Worm (Caenorhabditis elegans): ENCODE data around the gene C01G6.4.

C01G6.4 gene

ce11 chrII:9236972-9237371 is 35.9 kb downstream of the C01G6.4 start:
- TF ChIP-seq M03D4.4 (tag; optimal IDR thresholded peaks at IDR 0.05): no peak
- no peak for TF ChIP-seq mab-5 (tag; optimal IDR thresholded peaks at IDR 0.05)
- no peak for TF ChIP-seq flh-1 (GFP tag; optimal IDR thresholded peaks at IDR 0.05)
- no peak for TF ChIP-seq ztf-11 (tag; optimal IDR thresholded peaks at IDR 0.05)
- no peak for TF ChIP-seq lsy-2 (tag; optimal IDR thresholded peaks at IDR 0.05)
- TF ChIP-seq drap-1 (GFP tag; optimal IDR thresholded peaks at IDR 0.05): no peak
- no peak for TF ChIP-seq elt-1 (tag; optimal IDR thresholded peaks at IDR 0.05; ENCODE audit: borderline replicate concordance, insufficient read depth)
- no peak for TF ChIP-seq ham-2 (GFP tag; optimal IDR thresholded peaks at IDR 0.05)
- TF ChIP-seq blmp-1 (tag; optimal IDR thresholded peaks at IDR 0.05): no peak
- no peak for TF ChIP-seq mls-2 (tag; optimal IDR thresholded peaks at IDR 0.05)
- TF ChIP-seq nhr-2 (tag; optimal IDR thresholded peaks at IDR 0.05): no peak
- no peak for TF ChIP-seq lin-13 (tag; optimal IDR thresholded peaks at IDR 0.05)

- TF ChIP-seq tbx-8 (GFP tag; optimal IDR thresholded peaks at IDR 0.05) (no peak), hlh-1 (tag; optimal IDR thresholded peaks at IDR 0.05) (no peak), elt-1 (tag; optimal IDR thresholded peaks at IDR 0.05; ENCODE audit: borderline replicate concordance, insufficient read depth) (no peak), lin-32 (GFP tag; optimal IDR thresholded peaks at IDR 0.05) (no peak), mep-1 (tag; optimal IDR thresholded peaks at IDR 0.05) (no peak), unc-39 (tag; optimal IDR thresholded peaks at IDR 0.05) (no peak), lin-13 (tag; optimal IDR thresholded peaks at IDR 0.05) (no peak), pha-4 (tag; optimal IDR thresholded peaks at IDR 0.05) (no peak), unc-62 (GFP tag; optimal IDR thresholded peaks at IDR 0.05) (no peak), sptf-1 (tag; optimal IDR thresholded peaks at IDR 0.05) (no peak), nhr-28 (tag; optimal IDR thresholded peaks at IDR 0.05) (no peak), drap-1 (GFP tag; optimal IDR thresholded peaks at IDR 0.05) (no peak), mls-2 (tag; optimal IDR thresholded peaks at IDR 0.05) (no peak), ztf-11 (tag; optimal IDR thresholded peaks at IDR 0.05) (no peak), snpc-4 (tag; optimal IDR thresholded peaks at IDR 0.05) (no peak), mab-5 (tag; optimal IDR thresholded peaks at IDR 0.05) (no peak)
Observed at ce11 chrII:9236283-9236682, 36.6 kb downstream of the C01G6.4 start, which contains the start of gene T26C5.3. Gene T26C5.3, plus strand, starts transcription at chrII:9236583.

- TF ChIP-seq ceh-83 (GFP tag; optimal IDR thresholded peaks at IDR 0.05) (no peak), blmp-1 (tag; optimal IDR thresholded peaks at IDR 0.05) (no peak), M03D4.4 (tag; optimal IDR thresholded peaks at IDR 0.05) (no peak), unc-62 (GFP tag; optimal IDR thresholded peaks at IDR 0.05) (no peak)
Observed at ce11 chrII:9233813-9234212, 39.0 kb downstream of the C01G6.4 start.

- TF ChIP-seq sptf-1 (tag; optimal IDR thresholded peaks at IDR 0.05) (no peak), zip-8 (tag; optimal IDR thresholded peaks at IDR 0.05) (no peak), flh-1 (GFP tag; optimal IDR thresholded peaks at IDR 0.05) (no peak), nhr-2 (tag; optimal IDR thresholded peaks at IDR 0.05) (no peak), mep-1 (tag; optimal IDR thresholded peaks at IDR 0.05) (no peak), lin-13 (tag; optimal IDR thresholded peaks at IDR 0.05) (no peak), mab-5 (tag; optimal IDR thresholded peaks at IDR 0.05) (no peak), ceh-43 (GFP tag; optimal IDR thresholded peaks at IDR 0.05) (no peak), unc-120 (tag; optimal IDR thresholded peaks at IDR 0.05; ENCODE audit: poor library complexity, severe bottlenecking) (no peak)
Observed at ce11 chrII:9232923-9233322, 39.9 kb downstream of the C01G6.4 start, which contains the start of gene T26C5.2. Gene T26C5.2, plus strand, starts transcription at chrII:9233223.

- TF ChIP-seq ham-2 (GFP tag; optimal IDR thresholded peaks at IDR 0.05): peak; percentile 9
- TF ChIP-seq cnd-1 (tag; optimal IDR thresholded peaks at IDR 0.05): no peak
- no peak for TF ChIP-seq flh-1 (GFP tag; optimal IDR thresholded peaks at IDR 0.05)
- TF ChIP-seq sptf-1 (tag; optimal IDR thresholded peaks at IDR 0.05): no peak
- no peak for TF ChIP-seq bed-3 (GFP tag; optimal IDR thresholded peaks at IDR 0.05)
- TF ChIP-seq ceh-39 (tag; optimal IDR thresholded peaks at IDR 0.05): no peak
- TF ChIP-seq blmp-1 (tag; optimal IDR thresholded peaks at IDR 0.05): peak; percentile 89
- TF ChIP-seq unc-39 (tag; optimal IDR thresholded peaks at IDR 0.05): no peak
- no peak for TF ChIP-seq snpc-4 (tag; optimal IDR thresholded peaks at IDR 0.05)
- no peak for TF ChIP-seq unc-62 (GFP tag; optimal IDR thresholded peaks at IDR 0.05)
- TF ChIP-seq lin-13 (tag; optimal IDR thresholded peaks at IDR 0.05): no peak
- TF ChIP-seq elt-3 (tag; optimal IDR thresholded peaks at IDR 0.05): no peak
- no peak for TF ChIP-seq tbx-8 (GFP tag; optimal IDR thresholded peaks at IDR 0.05)
- no peak for TF ChIP-seq M03D4.4 (tag; optimal IDR thresholded peaks at IDR 0.05)
- no peak for TF ChIP-seq nhr-12 (tag; optimal IDR thresholded peaks at IDR 0.05)
- no peak for TF ChIP-seq mab-5 (tag; optimal IDR thresholded peaks at IDR 0.05)
Observed at ce11 chrII:9232493-9232892, 40.3 kb downstream of the C01G6.4 start.
